Worm (Caenorhabditis elegans): ENCODE results near the gene T04A8.13.

- TF ChIP-seq hlh-30 (tag; optimal IDR thresholded peaks at IDR 0.05; ENCODE audit: insufficient read depth), result no peak
- no peak for TF ChIP-seq nhr-11 (tag; optimal IDR thresholded peaks at IDR 0.05)
- TF ChIP-seq pqm-1 (tag; optimal IDR thresholded peaks at IDR 0.05), result no peak
- TF ChIP-seq ceh-9 (tag; optimal IDR thresholded peaks at IDR 0.05), result no peak
- no peak for TF ChIP-seq ztf-16 (tag; optimal IDR thresholded peaks at IDR 0.05)
- TF ChIP-seq che-1 (tag; optimal IDR thresholded peaks at IDR 0.05), result no peak
- no peak for TF ChIP-seq ama-1 (optimal IDR thresholded peaks at IDR 0.05)
Observed at ce11 chrIII:4739975-4740374, 33.2 kb downstream of the T04A8.13 start, which contains the start of gene ras-2.

Data from whole organism, late embryonic.